Fruit fly (Drosophila melanogaster): ENCODE results near the gene CG1239.

Gene CG1239

dm6 chr3R:5685269-5686048 is 47.9 kb upstream of the CG1239 start, which contains the start of the genes Rab23 and plx (continued):
- TF ChIP-seq Myb (GFP tag; optimal IDR thresholded peaks at IDR 0.05): peak; percentile 93
- TF ChIP-seq unc-4 (GFP tag; IDR thresholded peaks at IDR 0.05; ENCODE audit: partially characterized antibody): peak; percentile 47; the same call in 1 of the 2 replicates
- TF ChIP-seq CG8765 (GFP tag; IDR thresholded peaks at IDR 0.05): no peak
- peak; percentile 18 for TF ChIP-seq CG1233 (GFP tag; optimal IDR thresholded peaks at IDR 0.05)
- TF ChIP-seq CG13775 (GFP tag; optimal IDR thresholded peaks at IDR 0.05): no peak
- no peak for TF ChIP-seq Hmx (GFP tag; optimal IDR thresholded peaks at IDR 0.05)
- peak; percentile 32 for TF ChIP-seq Hsf (GFP tag; optimal IDR thresholded peaks at IDR 0.05)
- no peak for TF ChIP-seq bab2 (GFP tag; optimal IDR thresholded peaks at IDR 0.05)
- peak; percentile 32; the same call in 1 of the 3 replicates for TF ChIP-seq CG17361 (GFP tag; IDR thresholded peaks at IDR 0.05)
- TF ChIP-seq trem (tag; optimal IDR thresholded peaks at IDR 0.05): peak; percentile 39
- TF ChIP-seq Bteb2 (GFP tag; optimal IDR thresholded peaks at IDR 0.05): no peak
- TF ChIP-seq Elba2 (GFP tag; optimal IDR thresholded peaks at IDR 0.05): peak; percentile 39
- peak; percentile 8 for TF ChIP-seq CTCF (GFP tag; optimal IDR thresholded peaks at IDR 0.05)
- TF ChIP-seq abd-A (tag; optimal IDR thresholded peaks at IDR 0.05): peak; percentile 65
- TF ChIP-seq Dad (GFP tag; optimal IDR thresholded peaks at IDR 0.05): peak; percentile 22
- TF ChIP-seq phol (tag; optimal IDR thresholded peaks at IDR 0.05): peak; percentile 51
- TF ChIP-seq CG17186 (GFP tag; optimal IDR thresholded peaks at IDR 0.05): peak; percentile 58
- 0 out of 2 replicates have a peak, but pooled peaks have one; percentile 21 for TF ChIP-seq CG11085 (GFP tag; IDR thresholded peaks at IDR 0.05)
- TF ChIP-seq Eip74EF (GFP tag; optimal IDR thresholded peaks at IDR 0.05): peak in 1 of 2 experiments; percentile 20
- peak; percentile 27; the same call in 1 of the 2 replicates for TF ChIP-seq E2f1 (GFP tag; IDR thresholded peaks at IDR 0.05)
- no peak for TF ChIP-seq CG8290 (GFP tag; optimal IDR thresholded peaks at IDR 0.05)
- TF ChIP-seq CG8290 (tag; optimal IDR thresholded peaks at IDR 0.05): peak in 1 of 2 experiments; percentile 56
- TF ChIP-seq ewg (GFP tag; optimal IDR thresholded peaks at IDR 0.05): peak; percentile 97
- no peak for TF ChIP-seq CG1024 (GFP tag; IDR thresholded peaks at IDR 0.05)
- TF ChIP-seq sisA (GFP tag; IDR thresholded peaks at IDR 0.05): no peak
- peak; percentile 26; the same call in 1 of the 2 replicates for TF ChIP-seq Ptx1 (GFP tag; IDR thresholded peaks at IDR 0.05)
- TF ChIP-seq CG12299 (tag; optimal IDR thresholded peaks at IDR 0.05): peak; percentile 18
- peak; percentile 8 for TF ChIP-seq dmrt11E (tag; optimal IDR thresholded peaks at IDR 0.05)
- TF ChIP-seq al (GFP tag; IDR thresholded peaks at IDR 0.05): no peak
- TF ChIP-seq CG15601 (tag; optimal IDR thresholded peaks at IDR 0.05): peak; percentile 48
- TF ChIP-seq chn (GFP tag; optimal IDR thresholded peaks at IDR 0.05): peak; percentile 32
- TF ChIP-seq CG9797 (GFP tag; optimal IDR thresholded peaks at IDR 0.05): peak; percentile 84
- 0 out of 4 replicates have a peak, but pooled peaks have one; percentile 26 for TF ChIP-seq Dll (GFP tag; IDR thresholded peaks at IDR 0.05; ENCODE audit: partially characterized antibody)
- TF ChIP-seq CG14710 (tag; optimal IDR thresholded peaks at IDR 0.05): peak; percentile 76
- TF ChIP-seq ato (GFP tag; IDR thresholded peaks at IDR 0.05; ENCODE audit: partially characterized antibody): 0 out of 2 replicates have a peak, but pooled peaks have one; percentile 26
- peak; percentile 93 for TF ChIP-seq pzg (GFP tag; optimal IDR thresholded peaks at IDR 0.05)
- TF ChIP-seq CG15514 (GFP tag; optimal IDR thresholded peaks at IDR 0.05): peak; percentile 62
- no peak for TF ChIP-seq CG2875 (GFP tag; optimal IDR thresholded peaks at IDR 0.05)
- peak; percentile 2 for TF ChIP-seq CG12769 (tag; optimal IDR thresholded peaks at IDR 0.05)
- TF ChIP-seq CG12155 (GFP tag; optimal IDR thresholded peaks at IDR 0.05): peak; percentile 49
- TF ChIP-seq zen2 (GFP tag; IDR thresholded peaks at IDR 0.05; ENCODE audit: partially characterized antibody): no peak
- TF ChIP-seq CG17385 (GFP tag; optimal IDR thresholded peaks at IDR 0.05): peak; percentile 99
- no peak for TF ChIP-seq sna (GFP tag; IDR thresholded peaks at IDR 0.05; ENCODE audit: partially characterized antibody)
- peak; percentile 83 for TF ChIP-seq Deaf1 (tag; optimal IDR thresholded peaks at IDR 0.05)
- peak; percentile 74 for TF ChIP-seq sens (GFP tag)
- no peak for TF ChIP-seq salm (tag; optimal IDR thresholded peaks at IDR 0.05)
- 0 out of 3 replicates have a peak, but pooled peaks have one; percentile 7 for TF ChIP-seq Doc3 (GFP tag; IDR thresholded peaks at IDR 0.05; ENCODE audit: partially characterized antibody)
- no peak for TF ChIP-seq oc (tag; optimal IDR thresholded peaks at IDR 0.05)
